Worm (Caenorhabditis elegans) whole organism, early embryonic: ENCODE measurements around the gene mel-46.
"Not testable (repeated sequence)": the region's sequence is repeated elsewhere in the genome, so short reads cannot be mapped to it uniquely, and the experiment has no call there.

ENCODE experiments used
- B0310.2 ChIP-seq: sonication (generic microtip); optimal IDR thresholded peaks from 2 replicates; lab custom pipeline; 2016; ENCODE audit warnings: mild to moderate bottlenecking, missing genetic modification characterization, missing compliant biosample characterization
- F13C5.2 ChIP-seq: sonication (generic microtip); optimal IDR thresholded peaks from 2 replicates; lab custom pipeline; 2017; ENCODE audit warnings: mild to moderate bottlenecking, missing genetic modification characterization, inconsistent platforms, missing compliant biosample characterization
- aly-1 ChIP-seq: sonication (generic microtip); optimal IDR thresholded peaks from 2 replicates; lab custom pipeline; 2016; ENCODE audit warnings: missing genetic modification characterization, missing compliant biosample characterization
- ama-1 ChIP-seq: fragments of 150-350 bp; optimal IDR thresholded peaks from 2 replicates; lab custom pipeline; 2014
- ceh-13 ChIP-seq: fragments of 200-800 bp; sonication (Bioruptor generic); optimal IDR thresholded peaks from 2 replicates; lab custom pipeline; 2018; ENCODE audit warnings: mild to moderate bottlenecking, missing genetic modification characterization, missing compliant biosample characterization
- ceh-36 ChIP-seq: sonication (generic microtip); optimal IDR thresholded peaks from 2 replicates; lab custom pipeline; 2016; ENCODE audit warnings: missing genetic modification characterization, inconsistent platforms, missing compliant biosample characterization
- ets-7 ChIP-seq: sonication (generic microtip); optimal IDR thresholded peaks from 2 replicates; lab custom pipeline; 2016; ENCODE audit warnings: missing genotype, missing genetic modification characterization, missing compliant biosample characterization
- flt-1 ChIP-seq: fragments of 200-800 bp; sonication (Bioruptor generic); IDR thresholded peaks from 2 replicates; pipeline ENCODE4 v1.3.6; 2022; ENCODE audit warnings: missing genetic modification characterization, missing compliant biosample characterization
- hmbx-1 ChIP-seq: sonication (generic microtip); optimal IDR thresholded peaks from 2 replicates; lab custom pipeline; 2016; ENCODE audit warnings: mild to moderate bottlenecking, missing genetic modification characterization, missing compliant biosample characterization
- hmg-4 ChIP-seq: fragments of 200-800 bp; sonication (Bioruptor generic); optimal IDR thresholded peaks from 2 replicates; lab custom pipeline; 2018; ENCODE audit warnings: mild to moderate bottlenecking, missing genetic modification characterization, missing compliant biosample characterization
- hnd-1 ChIP-seq: sonication (generic microtip); optimal IDR thresholded peaks from 2 replicates; lab custom pipeline; 2016; ENCODE audit warnings: missing genetic modification characterization, missing compliant biosample characterization
- pes-1 ChIP-seq: fragments of 200-800 bp; sonication (Bioruptor generic); IDR thresholded peaks from 2 replicates; pipeline ENCODE4 v1.3.6; 2022; ENCODE audit warnings: missing genetic modification reagents, missing genetic modification characterization, missing compliant biosample characterization
- scrt-1 ChIP-seq: fragments of 200-800 bp; sonication (Bioruptor generic); IDR thresholded peaks from 2 replicates; pipeline ENCODE4 v1.3.6; 2022; ENCODE audit warnings: missing genetic modification characterization, missing compliant biosample characterization
- sea-1 ChIP-seq: fragments of 200-800 bp; sonication (Bioruptor generic); conservative IDR thresholded peaks from 2 replicates; pipeline ENCODE4 v1.3.6; 2022; ENCODE audit warnings: missing genetic modification characterization, missing compliant biosample characterization
- tbx-11 ChIP-seq: fragments of 200-800 bp; sonication (Bioruptor generic); IDR thresholded peaks from 2 replicates; pipeline ENCODE4 v1.3.6; 2022; ENCODE audit warnings: missing genetic modification characterization, missing compliant biosample characterization
- tbx-37 ChIP-seq: fragments of 200-800 bp; sonication (Bioruptor generic); conservative IDR thresholded peaks from 2 replicates; pipeline ENCODE4 v1.3.6; 2022; ENCODE audit warnings: missing genetic modification reagents, missing genetic modification characterization, missing compliant biosample characterization
- tra-4 ChIP-seq: sonication (generic microtip); optimal IDR thresholded peaks from 2 replicates; lab custom pipeline; 2017; ENCODE audit warnings: missing genetic modification characterization, missing compliant biosample characterization

mel-46 gene

ce11 chrIV:16864876-16865275 is 1.6 kb upstream of the mel-46 start:
- TF ChIP-seq flt-1 (GFP tag; lab: Robert Waterston, UW) (no peak), scrt-1 (no peak), sea-1 (GFP tag; lab: Robert Waterston, UW) (no peak), ets-7 (tag; lab: Kevin White, UChicago) (no peak), B0310.2 (no peak), hmg-4 (no peak), pes-1 (GFP tag; lab: Robert Waterston, UW) (no peak), hmbx-1 (tag; lab: Kevin White, UChicago) (no peak), tra-4 (no peak), aly-1 (tag; lab: Kevin White, UChicago) (no peak), hnd-1 (tag; lab: Kevin White, UChicago) (no peak), F13C5.2 (tag; lab: Kevin White, UChicago) (no peak), ama-1 (lab: Kevin White, UChicago) (no peak), tbx-37 (GFP tag; lab: Robert Waterston, UW) (no peak), tbx-11 (no peak), ceh-36 (tag; lab: Kevin White, UChicago) (no peak), ceh-13 (GFP tag; lab: Kevin White, UChicago) (no peak)

ce11 chrIV:16860702-16861101 is 2.6 kb downstream of the mel-46 start:
- no peak for TF ChIP-seq ets-7 (tag; lab: Kevin White, UChicago)
- no peak for TF ChIP-seq B0310.2
- no peak for TF ChIP-seq ceh-13 (GFP tag; lab: Kevin White, UChicago)
- no peak for TF ChIP-seq hmg-4
- no peak for TF ChIP-seq tbx-37 (GFP tag; lab: Robert Waterston, UW)
- TF ChIP-seq tbx-11 = no peak
- no peak for TF ChIP-seq aly-1 (tag; lab: Kevin White, UChicago)
- no peak for TF ChIP-seq flt-1 (GFP tag; lab: Robert Waterston, UW)
- TF ChIP-seq tra-4 = no peak
- no peak for TF ChIP-seq hnd-1 (tag; lab: Kevin White, UChicago)
- no peak for TF ChIP-seq ama-1 (lab: Kevin White, UChicago)
- no peak for TF ChIP-seq pes-1 (GFP tag; lab: Robert Waterston, UW)
- TF ChIP-seq ceh-36 (tag; lab: Kevin White, UChicago) = no peak
- no peak for TF ChIP-seq scrt-1
- no peak for TF ChIP-seq F13C5.2 (tag; lab: Kevin White, UChicago)

- TF ChIP-seq ama-1 (lab: Kevin White, UChicago) (no peak), F13C5.2 (tag; lab: Kevin White, UChicago) (no peak), tra-4 (no peak), tbx-11 (no peak), ets-7 (tag; lab: Kevin White, UChicago) (no peak), pes-1 (GFP tag; lab: Robert Waterston, UW) (no peak), scrt-1 (no peak), sea-1 (GFP tag; lab: Robert Waterston, UW) (no peak), hmg-4 (no peak)
These were observed 8.5 kb downstream of the mel-46 start, which contains the start of gene map-2 for ce11 chrIV:16854790-16855189. TSS of gene map-2 (minus strand) at chrIV:16854890.

ce11 chrIV:16845376-16845775 is 17.9 kb downstream of the mel-46 start:
- TF ChIP-seq scrt-1 = 0 out of 2 replicates have a peak, but pooled peaks have one; percentile 39

ce11 chrIV:16842873-16843272 is 20.4 kb downstream of the mel-46 start, which contains the start of gene Y116A8A.150:
TSS of gene Y116A8A.150 (minus strand) at chrIV:16842973.
- not testable (repeated sequence) for TF ChIP-seq hmbx-1 (tag; lab: Kevin White, UChicago); sea-1 (GFP tag; lab: Robert Waterston, UW); ceh-13 (GFP tag; lab: Kevin White, UChicago)

ce11 chrIV:16831366-16831765 is 31.9 kb downstream of the mel-46 start, which contains the start of gene clec-194:
TSS of gene clec-194 (plus strand) at chrIV:16831666.
- TF ChIP-seq B0310.2 (no peak), ceh-36 (tag; lab: Kevin White, UChicago) (no peak), ama-1 (lab: Kevin White, UChicago) (no peak), tbx-37 (GFP tag; lab: Robert Waterston, UW) (no peak), hnd-1 (tag; lab: Kevin White, UChicago) (no peak), pes-1 (GFP tag; lab: Robert Waterston, UW) (no peak), hmg-4 (no peak), aly-1 (tag; lab: Kevin White, UChicago) (no peak), scrt-1 (no peak), tbx-11 (no peak), sea-1 (GFP tag; lab: Robert Waterston, UW) (no peak), F13C5.2 (tag; lab: Kevin White, UChicago) (no peak), hmbx-1 (tag; lab: Kevin White, UChicago) (no peak), ets-7 (tag; lab: Kevin White, UChicago) (no peak), ceh-13 (GFP tag; lab: Kevin White, UChicago) (no peak), flt-1 (GFP tag; lab: Robert Waterston, UW) (no peak), tra-4 (no peak)

- TF ChIP-seq ama-1 (lab: Kevin White, UChicago) = no peak
- no peak for TF ChIP-seq ceh-36 (tag; lab: Kevin White, UChicago)
- no peak for TF ChIP-seq ceh-13 (GFP tag; lab: Kevin White, UChicago)
- TF ChIP-seq scrt-1 = no peak
- TF ChIP-seq flt-1 (GFP tag; lab: Robert Waterston, UW) = no peak
- no peak for TF ChIP-seq hmbx-1 (tag; lab: Kevin White, UChicago)
- no peak for TF ChIP-seq B0310.2
- no peak for TF ChIP-seq tbx-37 (GFP tag; lab: Robert Waterston, UW)
- TF ChIP-seq aly-1 (tag; lab: Kevin White, UChicago) = no peak
- no peak for TF ChIP-seq hmg-4
- no peak for TF ChIP-seq hnd-1 (tag; lab: Kevin White, UChicago)
- TF ChIP-seq pes-1 (GFP tag; lab: Robert Waterston, UW) = no peak
- no peak for TF ChIP-seq sea-1 (GFP tag; lab: Robert Waterston, UW)
- TF ChIP-seq F13C5.2 (tag; lab: Kevin White, UChicago) = no peak
- no peak for TF ChIP-seq tra-4
These were observed 33.4 kb downstream of the mel-46 start, which contains the start of gene Y116A8A.7 for ce11 chrIV:16829896-16830295. TSS of gene Y116A8A.7 (plus strand) at chrIV:16830196.
